Fruit fly (Drosophila melanogaster) whole organism, embryonic: Measurements from ENCODE around the gene form3.
A peak's percentile ranks its signal among the peaks of the same experiment; 100 is the strongest.

Experiments
- Atf-2 ChIP-seq: fragments of 200-800 bp; sonication (Bioruptor generic); optimal IDR thresholded peaks from 2 replicates; lab custom pipeline; 2016; ENCODE audit warnings: missing biosample characterization, missing genetic modification characterization
- CG10321 ChIP-seq: fragments of 200-800 bp; sonication (Bioruptor generic); IDR thresholded peaks from 2 replicates; pipeline ENCODE4 v1.3.6; 2022; ENCODE audit warnings: missing biosample characterization, missing genetic modification characterization
- CG10654 ChIP-seq: fragments of 200-800 bp; sonication (Bioruptor generic); optimal IDR thresholded peaks from 2 replicates; lab custom pipeline; 2016; ENCODE audit warnings: missing biosample characterization, missing genetic modification characterization
- CG11093 ChIP-seq: fragments of 200-800 bp; sonication (Bioruptor generic); IDR thresholded peaks from 3 replicates; pipeline ENCODE4 v1.3.6; 2022; ENCODE audit warnings: missing biosample characterization, missing genetic modification characterization
- CG11723 ChIP-seq: fragments of 200-800 bp; sonication (Bioruptor generic); optimal IDR thresholded peaks from 2 replicates; lab custom pipeline; 2017; ENCODE audit warnings: missing biosample characterization, mild to moderate bottlenecking, missing genetic modification characterization
- CG13296 ChIP-seq: fragments of 200-800 bp; sonication (Bioruptor generic); optimal IDR thresholded peaks from 3 replicates; lab custom pipeline; 2018; ENCODE audit warnings: missing biosample characterization, mild to moderate bottlenecking, missing genetic modification characterization
- CG1647 ChIP-seq: fragments of 200-800 bp; sonication (Bioruptor generic); optimal IDR thresholded peaks from 3 replicates; lab custom pipeline; 2016; ENCODE audit warnings: missing biosample characterization, missing genetic modification characterization
- CG17186 ChIP-seq: fragments of 200-800 bp; sonication (Bioruptor generic); optimal IDR thresholded peaks from 3 replicates; lab custom pipeline; 2017; ENCODE audit warnings: missing biosample characterization, missing genetic modification reagents, missing genetic modification characterization
- CG3163 ChIP-seq: fragments of 200-800 bp; sonication (Bioruptor generic); optimal IDR thresholded peaks from 3 replicates; lab custom pipeline; 2016; ENCODE audit warnings: missing biosample characterization, missing genetic modification characterization
- CG6813 ChIP-seq: fragments of 200-800 bp; sonication (Bioruptor generic); optimal IDR thresholded peaks from 2 replicates; lab custom pipeline; 2017; ENCODE audit warnings: missing biosample characterization, missing genetic modification characterization, mild to moderate bottlenecking, moderate library complexity, missing genetic modification reagents
- CG8944 ChIP-seq: fragments of 200-800 bp; sonication (Bioruptor generic); optimal IDR thresholded peaks from 3 replicates; lab custom pipeline; 2016; ENCODE audit warnings: missing biosample characterization, missing genetic modification characterization
- CG9797 ChIP-seq: fragments of 200-800 bp; sonication (Bioruptor generic); optimal IDR thresholded peaks from 3 replicates; lab custom pipeline; 2018; ENCODE audit warnings: missing biosample characterization, mild to moderate bottlenecking, missing genetic modification characterization
- Dbx ChIP-seq: fragments of 200-800 bp; sonication (Bioruptor generic); IDR thresholded peaks from 3 replicates; pipeline ENCODE4 v1.3.6; 2022; ENCODE audit warnings: missing biosample characterization, missing genetic modification characterization
- Dek ChIP-seq: fragments of 200-800 bp; sonication (Bioruptor generic); optimal IDR thresholded peaks from 3 replicates; lab custom pipeline; 2019; ENCODE audit warnings: missing biosample characterization, mild to moderate bottlenecking, missing genetic modification characterization, moderate library complexity
- Dip3 ChIP-seq: fragments of 200-800 bp; sonication (Bioruptor generic); optimal IDR thresholded peaks from 3 replicates; lab custom pipeline; 2016; ENCODE audit warnings: missing biosample characterization, missing genetic modification characterization
- Dp ChIP-seq: fragments of 200-800 bp; sonication (Bioruptor generic); optimal IDR thresholded peaks from 2 replicates; lab custom pipeline; 2018; ENCODE audit warnings: missing biosample characterization, mild to moderate bottlenecking, missing genetic modification characterization, moderate library complexity
- Drgx ChIP-seq: fragments of 200-800 bp; sonication (Bioruptor generic); IDR thresholded peaks from 2 replicates; pipeline ENCODE4 v1.3.6; 2022; ENCODE audit warnings: missing biosample characterization, missing genetic modification characterization
- Gug ChIP-seq: fragments of 200-800 bp; sonication (Bioruptor generic); IDR thresholded peaks from 4 replicates; pipeline ENCODE4 v1.3.6; 2022; ENCODE audit warnings: missing biosample characterization, missing genetic modification characterization
- Hr39 ChIP-seq: fragments of >200 bp; optimal IDR thresholded peaks from 2 replicates; lab custom pipeline; 2017
- Hr51 ChIP-seq, 2 experiments: fragments of 200-800 bp; sonication (Bioruptor generic); optimal IDR thresholded peaks; 2 replicates in 1 of 2; 3 replicates in 1 of 2; lab custom pipeline; 2016 to 2018; ENCODE audit warnings: missing biosample characterization in 2 of 2, missing genetic modification characterization in 2 of 2, mild to moderate bottlenecking in 1 of 2, moderate library complexity in 1 of 2
- Nf-YA ChIP-seq: fragments of 200-800 bp; sonication (Bioruptor generic); IDR thresholded peaks from 2 replicates; pipeline ENCODE4 v1.3.6; 2022; ENCODE audit warnings: missing biosample characterization, missing genetic modification characterization
- Nf-YB ChIP-seq: fragments of 200-800 bp; sonication (Bioruptor generic); optimal IDR thresholded peaks from 3 replicates; lab custom pipeline; 2019; ENCODE audit warnings: missing biosample characterization, mild to moderate bottlenecking, missing genetic modification characterization, moderate library complexity
- Poxn ChIP-seq: fragments of 200-800 bp; sonication (Bioruptor generic); IDR thresholded peaks from 2 replicates; pipeline ENCODE4 v1.3.6; 2022; ENCODE audit warnings: missing biosample characterization, missing genetic modification characterization
- Side ChIP-seq: fragments of 200-800 bp; sonication (Bioruptor generic); optimal IDR thresholded peaks from 2 replicates; lab custom pipeline; 2016; ENCODE audit warnings: missing biosample characterization, missing genetic modification characterization
- Spps ChIP-seq: fragments of 200-800 bp; sonication (Bioruptor generic); optimal IDR thresholded peaks from 2 replicates; lab custom pipeline; 2018; ENCODE audit warnings: missing biosample characterization, mild to moderate bottlenecking, missing genetic modification characterization
- Sry-β ChIP-seq: fragments of 200-800 bp; sonication (Bioruptor generic); optimal IDR thresholded peaks from 2 replicates; lab custom pipeline; 2018; ENCODE audit warnings: missing biosample characterization, mild to moderate bottlenecking, missing genetic modification characterization, moderate library complexity
- Vsx1 ChIP-seq: fragments of 200-800 bp; sonication (Bioruptor generic); optimal IDR thresholded peaks from 2 replicates; lab custom pipeline; 2017; ENCODE audit warnings: missing biosample characterization, mild to moderate bottlenecking, missing genetic modification characterization, missing genetic modification reagents
- ato ChIP-seq: fragments of 200-800 bp; sonication (Bioruptor generic); IDR thresholded peaks from 2 replicates; pipeline ENCODE4 v1.3.6; 2022; ENCODE audit warnings: missing biosample characterization, missing genetic modification characterization; ENCODE audit not compliant: partially characterized antibody
- caup ChIP-seq: fragments of 200-800 bp; sonication (Bioruptor generic); optimal IDR thresholded peaks from 3 replicates; lab custom pipeline; 2017; ENCODE audit warnings: missing biosample characterization, mild to moderate bottlenecking, missing genetic modification characterization, moderate library complexity; ENCODE audit not compliant: severe bottlenecking
- corto ChIP-seq: fragments of 200-800 bp; sonication (Bioruptor generic); optimal IDR thresholded peaks from 2 replicates; lab custom pipeline; 2016; ENCODE audit warnings: missing biosample characterization, mild to moderate bottlenecking, missing genetic modification characterization, moderate library complexity
- disco-r ChIP-seq: fragments of 200-800 bp; sonication (Bioruptor generic); optimal IDR thresholded peaks from 2 replicates; lab custom pipeline; 2016; ENCODE audit warnings: missing biosample characterization, missing genetic modification characterization
- ems ChIP-seq: fragments of 200-800 bp; sonication (Bioruptor generic); optimal IDR thresholded peaks from 3 replicates; lab custom pipeline; 2016; ENCODE audit warnings: missing biosample characterization, missing genetic modification characterization
- ham ChIP-seq: fragments of 200-800 bp; sonication (Bioruptor generic); IDR thresholded peaks from 2 replicates; pipeline ENCODE4 v1.3.6; 2022; ENCODE audit warnings: missing biosample characterization, missing genetic modification characterization
- inv ChIP-seq: fragments of 200-800 bp; sonication (Bioruptor generic); IDR thresholded peaks from 2 replicates; pipeline ENCODE4 v1.3.6; 2022; ENCODE audit warnings: missing biosample characterization, missing genetic modification characterization; ENCODE audit not compliant: partially characterized antibody
- kni ChIP-seq: fragments of 200-800 bp; sonication (Bioruptor generic); optimal IDR thresholded peaks from 3 replicates; lab custom pipeline; 2017; ENCODE audit warnings: mild to moderate bottlenecking, missing biosample characterization, missing genetic modification reagents, missing genetic modification characterization
- lbe ChIP-seq: fragments of 200-800 bp; sonication (Bioruptor generic); optimal IDR thresholded peaks from 2 replicates; lab custom pipeline; 2016; ENCODE audit warnings: missing biosample characterization, mild to moderate bottlenecking, missing genetic modification characterization
- pum ChIP-seq: fragments of 200-800 bp; sonication (Bioruptor generic); optimal IDR thresholded peaks from 2 replicates; lab custom pipeline; 2016; ENCODE audit warnings: missing biosample characterization, missing genetic modification characterization
- sug ChIP-seq: fragments of 200-800 bp; optimal IDR thresholded peaks from 2 replicates; lab custom pipeline; 2019; ENCODE audit warnings: missing biosample characterization, mild to moderate bottlenecking, missing genetic modification characterization, moderate library complexity
- tio ChIP-seq: fragments of 200-800 bp; sonication (Bioruptor generic); optimal IDR thresholded peaks from 2 replicates; lab custom pipeline; 2017; ENCODE audit warnings: missing biosample characterization, missing genetic modification characterization, inconsistent platforms
- z ChIP-seq: fragments of 200-800 bp; sonication (Bioruptor generic); IDR thresholded peaks from 3 replicates; pipeline ENCODE4 v1.3.6; 2022; ENCODE audit warnings: missing biosample characterization, missing genetic modification characterization
- zfh1 ChIP-seq: fragments of 200-800 bp; sonication (Bioruptor generic); IDR thresholded peaks from 3 replicates; pipeline ENCODE4 v1.3.6; 2022; ENCODE audit warnings: missing biosample characterization, missing genetic modification characterization

The form3 gene

DNA sequence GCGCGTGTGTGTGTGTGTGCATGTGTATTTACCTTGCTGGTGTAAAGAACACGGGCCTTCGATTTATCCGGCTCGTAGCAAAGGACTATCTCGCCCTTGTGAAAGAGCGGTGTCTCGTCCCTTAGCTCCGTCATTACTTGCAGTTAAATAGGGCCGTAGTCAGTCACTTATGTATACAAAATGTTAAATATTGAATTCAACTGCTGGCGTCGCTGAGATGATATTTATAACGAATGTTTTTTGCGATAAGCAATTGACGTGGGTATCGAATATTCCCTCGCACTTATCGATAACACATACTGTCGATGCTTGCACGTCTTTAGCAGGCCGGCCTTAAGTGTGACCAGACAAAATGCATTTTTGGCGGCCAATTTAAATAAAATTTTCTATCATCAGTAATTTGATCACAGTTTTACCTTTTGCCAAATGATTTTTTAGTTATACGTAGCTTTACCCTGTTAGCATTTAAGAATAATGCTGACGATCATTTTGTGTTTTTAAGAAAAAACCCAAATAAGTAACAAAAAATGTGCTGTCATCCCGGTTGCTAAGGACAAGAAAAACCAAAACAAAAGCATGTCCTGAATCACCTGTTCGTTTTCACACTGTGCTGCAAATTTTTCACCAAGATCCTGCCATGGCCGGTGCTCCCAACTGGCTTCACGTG is 30.8 kb downstream of the form3 start, which contains the start of the genes msl-3 and BBS1 (continued):
- TF ChIP-seq Poxn (GFP tag; lab: Robert Waterston, UW) (no peak), ems (GFP tag; lab: Kevin White, UChicago) (no peak), Sry-β (GFP tag; lab: Kevin White, UChicago) (no peak), disco-r (GFP tag; lab: Kevin White, UChicago) (no peak), CG10654 (GFP tag; lab: Kevin White, UChicago) (no peak), sug (tag; lab: Kevin White, UChicago) (peak; percentile 22), Hr39 (lab: Kevin White, UChicago) (no peak), ham (GFP tag; lab: Robert Waterston, UW) (no peak), CG10321 (no peak), CG1647 (no peak), Vsx1 (GFP tag; lab: Kevin White, UChicago) (no peak), CG17186 (GFP tag; lab: Kevin White, UChicago) (peak; percentile 39), inv (GFP tag; lab: Robert Waterston, UW) (peak; percentile 33; the same call in 1 of the 2 replicates), ato (GFP tag; lab: Robert Waterston, UW) (no peak), Dip3 (GFP tag; lab: Kevin White, UChicago) (no peak), zfh1 (no peak), Atf-2 (GFP tag; lab: Kevin White, UChicago) (no peak), Gug (GFP tag; lab: Robert Waterston, UW) (no peak), Nf-YA (no peak), Dp (GFP tag; lab: Kevin White, UChicago) (peak; percentile 95), Spps (no peak), CG13296 (no peak), Hr51 (GFP tag; optimal IDR thresholded peaks at IDR 0.05; lab: Kevin White, UChicago) (no peak), kni (no peak), Side (GFP tag; lab: Kevin White, UChicago) (no peak), CG11093 (GFP tag; lab: Robert Waterston, UW) (no peak), Drgx (GFP tag; lab: Robert Waterston, UW) (no peak), Nf-YB (GFP tag; lab: Kevin White, UChicago) (no peak), Dbx (GFP tag; lab: Robert Waterston, UW) (no peak), tio (GFP tag; lab: Kevin White, UChicago) (no peak), caup (GFP tag; lab: Kevin White, UChicago) (no peak), z (GFP tag; lab: Robert Waterston, UW) (no peak), lbe (GFP tag; lab: Kevin White, UChicago) (no peak), CG8944 (GFP tag; lab: Kevin White, UChicago) (no peak), CG11723 (GFP tag; lab: Kevin White, UChicago) (no peak), Dek (no peak), CG3163 (GFP tag; lab: Kevin White, UChicago) (no peak), CG9797 (peak; percentile 86), corto (no peak), CG6813 (GFP tag; lab: Kevin White, UChicago) (no peak), pum (GFP tag; lab: Kevin White, UChicago) (no peak)
